Worm (Caenorhabditis elegans) whole organism, young adult: ENCODE data around the gene B0334.20.

Source experiments
- B0035.1 ChIP-seq: sonication (generic microtip); optimal IDR thresholded peaks from 2 replicates; lab custom pipeline; 2016; ENCODE audit warnings: missing genetic modification characterization, mild to moderate bottlenecking, missing compliant biosample characterization, missing genotype, missing genetic modification reagents
- B0261.1 ChIP-seq: sonication (generic microtip); optimal IDR thresholded peaks from 2 replicates; lab custom pipeline; 2016; ENCODE audit warnings: mild to moderate bottlenecking, missing genetic modification characterization, moderate library complexity, missing compliant biosample characterization
- B0336.3 ChIP-seq: fragments of 200-800 bp; sonication (Bioruptor generic); IDR thresholded peaks from 2 replicates; pipeline ENCODE4 v1.3.6; 2022; ENCODE audit warnings: missing genetic modification characterization, missing compliant biosample characterization
- C06A6.2 ChIP-seq: fragments of 200-800 bp; sonication (Bioruptor generic); conservative IDR thresholded peaks from 2 replicates; pipeline ENCODE4 v1.3.6; 2022; ENCODE audit warnings: missing genetic modification characterization, missing compliant biosample characterization
- C17E4.6 ChIP-seq: fragments of 200-800 bp; sonication (Bioruptor generic); IDR thresholded peaks from 2 replicates; pipeline ENCODE4 v1.3.6; 2022; ENCODE audit warnings: missing genetic modification reagents, missing genetic modification characterization, missing compliant biosample characterization
- D2030.7 ChIP-seq: fragments of 200-800 bp; sonication (Bioruptor generic); IDR thresholded peaks from 2 replicates; pipeline ENCODE4 v1.3.6; 2022; ENCODE audit warnings: missing genetic modification reagents, missing genetic modification characterization, missing compliant biosample characterization
- F22D6.2 ChIP-seq: sonication (generic microtip); optimal IDR thresholded peaks from 2 replicates; lab custom pipeline; 2016; ENCODE audit warnings: mild to moderate bottlenecking, missing genetic modification characterization, missing compliant biosample characterization
- F52B5.7 ChIP-seq: sonication (generic microtip); optimal IDR thresholded peaks from 2 replicates; lab custom pipeline; 2016; ENCODE audit warnings: mild to moderate bottlenecking, missing genetic modification characterization, missing compliant biosample characterization
- K11D2.4 ChIP-seq: fragments of 200-800 bp; sonication (Bioruptor generic); IDR thresholded peaks from 2 replicates; pipeline ENCODE4 v1.3.6; 2022; ENCODE audit warnings: missing genetic modification reagents, missing genetic modification characterization, missing compliant biosample characterization
- K12H6.12 ChIP-seq: fragments of 200-800 bp; sonication (Bioruptor generic); optimal IDR thresholded peaks from 2 replicates; lab custom pipeline; 2018; ENCODE audit warnings: mild to moderate bottlenecking, missing genetic modification characterization, missing compliant biosample characterization
- Y53F4B.3 ChIP-seq: fragments of 200-800 bp; sonication (Bioruptor generic); IDR thresholded peaks from 2 replicates; pipeline ENCODE4 v1.3.6; 2022; ENCODE audit warnings: missing genetic modification reagents, missing genetic modification characterization, missing compliant biosample characterization
- Y56A3A.18 ChIP-seq: fragments of 200-800 bp; sonication (Bioruptor generic); IDR thresholded peaks from 2 replicates; pipeline ENCODE4 v1.3.6; 2022; ENCODE audit warnings: missing genetic modification reagents, missing genetic modification characterization, missing compliant biosample characterization
- Y79H2A.3 ChIP-seq: fragments of 200-800 bp; sonication (Bioruptor generic); conservative IDR thresholded peaks from 2 replicates; pipeline ENCODE4 v1.3.6; 2022; ENCODE audit warnings: missing genetic modification reagents, missing genetic modification characterization, missing compliant biosample characterization
- ZK185.1 ChIP-seq: sonication (generic microtip); optimal IDR thresholded peaks from 2 replicates; lab custom pipeline; 2016; ENCODE audit warnings: mild to moderate bottlenecking, missing genetic modification characterization, missing compliant biosample characterization; ENCODE audit not compliant: poor library complexity, severe bottlenecking
- aptf-2 ChIP-seq: fragments of 200-800 bp; sonication (Bioruptor generic); conservative IDR thresholded peaks from 2 replicates; pipeline ENCODE4 v1.3.6; 2022; ENCODE audit warnings: missing genetic modification reagents, missing genetic modification characterization, missing compliant biosample characterization
- athp-1 ChIP-seq: sonication (generic microtip); optimal IDR thresholded peaks from 2 replicates; lab custom pipeline; 2017; ENCODE audit warnings: mild to moderate bottlenecking, missing genetic modification characterization, missing compliant biosample characterization
- attf-3 ChIP-seq: fragments of 200-800 bp; sonication (Bioruptor generic); conservative IDR thresholded peaks from 2 replicates; pipeline ENCODE4 v1.3.6; 2022; ENCODE audit warnings: missing genetic modification reagents, missing genetic modification characterization, missing compliant biosample characterization
- attf-6 ChIP-seq: fragments of 200-800 bp; sonication (Bioruptor generic); IDR thresholded peaks from 2 replicates; pipeline ENCODE4 v1.3.6; 2022; ENCODE audit warnings: missing genetic modification reagents, missing genetic modification characterization, missing compliant biosample characterization
- ceh-100 ChIP-seq: fragments of 200-800 bp; sonication (Bioruptor generic); IDR thresholded peaks from 2 replicates; pipeline ENCODE4 v1.3.6; 2022; ENCODE audit warnings: missing genetic modification reagents, missing genetic modification characterization, missing compliant biosample characterization
- ceh-27 ChIP-seq: fragments of 200-800 bp; sonication (Bioruptor generic); optimal IDR thresholded peaks from 2 replicates; lab custom pipeline; 2018; ENCODE audit warnings: mild to moderate bottlenecking, missing genetic modification characterization, moderate library complexity, missing compliant biosample characterization
- ceh-58 ChIP-seq: fragments of 200-800 bp; sonication (Bioruptor generic); IDR thresholded peaks from 2 replicates; pipeline ENCODE4 v1.3.6; 2022; ENCODE audit warnings: missing genetic modification characterization, missing compliant biosample characterization
- chd-7 ChIP-seq: sonication (generic microtip); optimal IDR thresholded peaks from 2 replicates; lab custom pipeline; 2016; ENCODE audit warnings: mild to moderate bottlenecking, missing genetic modification characterization, moderate library complexity, missing compliant biosample characterization
- dox-1 ChIP-seq: fragments of 200-800 bp; sonication (Bioruptor generic); IDR thresholded peaks from 2 replicates; pipeline ENCODE4 v1.3.6; 2022; ENCODE audit warnings: missing genetic modification reagents, missing genetic modification characterization, missing compliant biosample characterization
- dpff-1 ChIP-seq: sonication (generic microtip); optimal IDR thresholded peaks from 2 replicates; lab custom pipeline; 2017; ENCODE audit warnings: mild to moderate bottlenecking, missing genetic modification characterization, missing compliant biosample characterization
- egl-44 ChIP-seq: fragments of 200-800 bp; sonication (Bioruptor generic); IDR thresholded peaks from 2 replicates; pipeline ENCODE4 v1.3.6; 2022; ENCODE audit warnings: missing genetic modification reagents, missing genetic modification characterization, missing compliant biosample characterization
- let-607 ChIP-seq, 2 experiments: fragments of 200-800 bp in 1 of 2; sonication (Bioruptor generic) in 1 of 2; sonication (generic microtip) in 1 of 2; optimal IDR thresholded peaks; 2 replicates each; lab custom pipeline; 2016 to 2018; ENCODE audit warnings: mild to moderate bottlenecking in 2 of 2, missing compliant biosample characterization in 2 of 2, missing genetic modification characterization in 2 of 2, moderate library complexity in 2 of 2, missing genotype in 1 of 2
- lin-35 ChIP-seq, 3 experiments: fragments of 150-350 bp in 2 of 3; sonication (generic microtip) in 1 of 3; optimal IDR thresholded peaks; 2 replicates each; lab custom pipeline; 2014 to 2018; ENCODE audit warnings: missing biosample characterization in 3 of 3, missing genetic modification characterization in 3 of 3, missing genetic modification reagents in 3 of 3
- lin-54 ChIP-seq: fragments of 200-800 bp; sonication (Bioruptor generic); optimal IDR thresholded peaks from 2 replicates; lab custom pipeline; 2018; ENCODE audit warnings: mild to moderate bottlenecking, missing genetic modification characterization, missing compliant biosample characterization
- lsl-1 ChIP-seq: fragments of 200-800 bp; sonication (Bioruptor generic); optimal IDR thresholded peaks from 2 replicates; lab custom pipeline; 2018; ENCODE audit warnings: mild to moderate bottlenecking, missing genetic modification characterization, moderate library complexity, missing compliant biosample characterization
- lsy-27 ChIP-seq: sonication (generic microtip); optimal IDR thresholded peaks from 2 replicates; lab custom pipeline; 2017; ENCODE audit warnings: missing genetic modification characterization, mild to moderate bottlenecking, missing compliant biosample characterization, antibody characterized with exemption, missing genotype, borderline replicate concordance; ENCODE audit not compliant: insufficient read depth
- madf-3 ChIP-seq: fragments of 200-800 bp; sonication (Bioruptor generic); IDR thresholded peaks from 2 replicates; pipeline ENCODE4 v1.3.6; 2022; ENCODE audit warnings: missing genetic modification reagents, missing genetic modification characterization, missing compliant biosample characterization
- madf-6 ChIP-seq: fragments of 200-800 bp; sonication (Bioruptor generic); IDR thresholded peaks from 2 replicates; pipeline ENCODE4 v1.3.6; 2022; ENCODE audit warnings: missing genetic modification reagents, missing genetic modification characterization, missing compliant biosample characterization
- pbrm-1 ChIP-seq: fragments of 200-800 bp; sonication (Bioruptor generic); IDR thresholded peaks from 2 replicates; pipeline ENCODE4 v1.3.6; 2022; ENCODE audit warnings: missing genetic modification reagents, missing genetic modification characterization, missing compliant biosample characterization
- pha-4 ChIP-seq: fragments of 150-350 bp; sonication (generic microtip); optimal IDR thresholded peaks from 2 replicates; lab custom pipeline; 2014; ENCODE audit warnings: missing biosample characterization, missing genetic modification reagents, missing genetic modification characterization
- snpc-1.1 ChIP-seq: sonication (generic microtip); optimal IDR thresholded peaks from 2 replicates; lab custom pipeline; 2017; ENCODE audit warnings: missing genetic modification characterization, mild to moderate bottlenecking, missing compliant biosample characterization, antibody characterized with exemption, moderate library complexity, missing genotype, missing genetic modification reagents; ENCODE audit not compliant: insufficient read depth
- snpc-3.4 ChIP-seq: sonication (generic microtip); optimal IDR thresholded peaks from 2 replicates; lab custom pipeline; 2017; ENCODE audit warnings: missing genetic modification characterization, mild to moderate bottlenecking, missing compliant biosample characterization, antibody characterized with exemption, moderate library complexity, missing genotype, missing genetic modification reagents
- sptf-2 ChIP-seq: fragments of 200-800 bp; sonication (Bioruptor generic); optimal IDR thresholded peaks from 2 replicates; lab custom pipeline; 2018; ENCODE audit warnings: mild to moderate bottlenecking, missing genetic modification characterization, missing compliant biosample characterization
- tbp1 ChIP-seq: fragments of 200-800 bp; sonication (Bioruptor generic); optimal IDR thresholded peaks from 2 replicates; lab custom pipeline; 2018; ENCODE audit warnings: mild to moderate bottlenecking, missing genetic modification characterization, missing compliant biosample characterization
- tlf-1 ChIP-seq: fragments of 200-800 bp; sonication (Bioruptor generic); optimal IDR thresholded peaks from 2 replicates; lab custom pipeline; 2018; ENCODE audit warnings: mild to moderate bottlenecking, missing genetic modification characterization, missing compliant biosample characterization
- unc-130 ChIP-seq: sonication (generic microtip); optimal IDR thresholded peaks from 2 replicates; lab custom pipeline; 2016; ENCODE audit warnings: missing genetic modification reagents, missing genetic modification characterization, missing compliant biosample characterization
- xnd-1 ChIP-seq: sonication (generic microtip); optimal IDR thresholded peaks from 2 replicates; lab custom pipeline; 2016; ENCODE audit warnings: missing genotype, missing genetic modification reagents, missing genetic modification characterization, missing compliant biosample characterization
- ztf-18 ChIP-seq: sonication (generic microtip); optimal IDR thresholded peaks from 2 replicates; lab custom pipeline; 2016; ENCODE audit warnings: missing genotype, mild to moderate bottlenecking, missing genetic modification characterization, missing compliant biosample characterization
- ztf-28 ChIP-seq: fragments of 200-800 bp; sonication (Bioruptor generic); IDR thresholded peaks from 2 replicates; pipeline ENCODE4 v1.3.6; 2022; ENCODE audit warnings: missing genetic modification reagents, missing genetic modification characterization, missing compliant biosample characterization

B0334.20 gene

DNA sequence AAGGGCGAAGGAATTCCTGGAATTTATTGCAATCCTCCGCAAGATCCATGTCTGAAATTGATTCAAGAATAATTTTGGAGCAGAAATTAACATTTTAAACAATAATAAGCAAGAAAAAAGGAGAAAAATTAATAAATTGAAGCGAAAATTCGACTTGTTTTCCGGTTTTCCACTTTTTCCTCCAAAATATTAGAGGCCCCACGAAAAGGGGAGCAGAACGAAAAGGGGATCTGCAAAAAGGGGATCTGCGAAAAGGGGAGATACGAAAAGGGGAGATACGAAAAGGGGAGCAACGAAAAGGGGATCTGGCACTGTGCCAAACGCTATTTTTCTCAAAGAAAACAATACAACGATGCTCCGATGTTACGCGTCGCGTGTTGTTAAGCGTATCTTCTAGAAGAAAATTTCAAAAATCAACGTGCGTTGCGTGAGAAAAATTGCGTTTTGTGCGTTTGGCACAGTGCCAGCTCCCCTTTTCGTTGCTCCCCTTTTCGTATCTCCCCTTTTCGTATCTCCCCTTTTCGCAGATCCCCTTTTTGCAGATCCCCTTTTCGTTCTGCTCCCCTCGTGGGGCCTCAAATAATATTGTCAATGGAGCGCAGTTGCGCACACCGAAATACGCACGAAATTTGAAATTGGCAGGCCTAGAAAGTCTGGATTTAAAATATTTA, 34.3 kb upstream of the B0334.20 start, which contains the start of gene Y62F5A.12 (continued):
- peak; percentile 98 for TF ChIP-seq ztf-28 (GFP tag; lab: Robert Waterston, UW)
- TF ChIP-seq ztf-18 (tag; lab: Kevin White, UChicago) = peak; percentile 86
- TF ChIP-seq Y53F4B.3 (GFP tag; lab: Robert Waterston, UW) = peak; percentile 93
- TF ChIP-seq C06A6.2 = peak; percentile 82
- TF ChIP-seq F22D6.2 (tag; lab: Kevin White, UChicago) = peak; percentile 54
- peak; percentile 94; the same call in 1 of the 2 replicates for TF ChIP-seq ceh-58 (GFP tag; lab: Robert Waterston, UW)
- TF ChIP-seq F52B5.7 (tag; lab: Kevin White, UChicago) = peak; percentile 65
- peak; percentile 35 for TF ChIP-seq B0035.1
- peak; percentile 67 for TF ChIP-seq C17E4.6
- TF ChIP-seq lin-54 (GFP tag; lab: Kevin White, UChicago) = peak; percentile 92
- TF ChIP-seq K12H6.12 (tag; lab: Kevin White, UChicago) = peak; percentile 87
- TF ChIP-seq egl-44 (GFP tag; lab: Robert Waterston, UW) = peak; percentile 86; the same call in 1 of the 2 replicates
- peak; percentile 85 for TF ChIP-seq attf-3 (GFP tag; lab: Robert Waterston, UW)
- peak; percentile 96 for TF ChIP-seq pbrm-1 (GFP tag; lab: Robert Waterston, UW)
- peak; percentile 20 for TF ChIP-seq B0261.1 (tag; lab: Kevin White, UChicago)
- peak; percentile 93 for TF ChIP-seq madf-3 (GFP tag; lab: Robert Waterston, UW)
- TF ChIP-seq ZK185.1 (tag; lab: Kevin White, UChicago) = peak; percentile 71
- TF ChIP-seq K11D2.4 = peak; percentile 95
- TF ChIP-seq lsl-1 (GFP tag; lab: Kevin White, UChicago) = peak; percentile 78
- peak; percentile 53 for TF ChIP-seq xnd-1 (tag; lab: Kevin White, UChicago)
- peak; percentile 68 for TF ChIP-seq tlf-1 (GFP tag; lab: Kevin White, UChicago)
- TF ChIP-seq attf-6 (GFP tag; lab: Robert Waterston, UW) = peak; percentile 74
- TF ChIP-seq chd-7 (tag; lab: Kevin White, UChicago) = peak; percentile 63
- peak; percentile 96 for TF ChIP-seq aptf-2 (GFP tag; lab: Robert Waterston, UW)
- peak; percentile 78 for TF ChIP-seq B0336.3
- peak; percentile 88 for TF ChIP-seq athp-1 (tag; lab: Kevin White, UChicago)
- TF ChIP-seq ceh-27 (GFP tag; lab: Kevin White, UChicago) = peak; percentile 93
- TF ChIP-seq Y56A3A.18 (GFP tag; lab: Robert Waterston, UW) = 0 out of 2 replicates have a peak, but pooled peaks have one; percentile 67
- TF ChIP-seq D2030.7 (GFP tag; lab: Robert Waterston, UW) = peak; percentile 99
- TF ChIP-seq snpc-3.4 (tag; lab: Kevin White, UChicago) = peak; percentile 58

DNA sequence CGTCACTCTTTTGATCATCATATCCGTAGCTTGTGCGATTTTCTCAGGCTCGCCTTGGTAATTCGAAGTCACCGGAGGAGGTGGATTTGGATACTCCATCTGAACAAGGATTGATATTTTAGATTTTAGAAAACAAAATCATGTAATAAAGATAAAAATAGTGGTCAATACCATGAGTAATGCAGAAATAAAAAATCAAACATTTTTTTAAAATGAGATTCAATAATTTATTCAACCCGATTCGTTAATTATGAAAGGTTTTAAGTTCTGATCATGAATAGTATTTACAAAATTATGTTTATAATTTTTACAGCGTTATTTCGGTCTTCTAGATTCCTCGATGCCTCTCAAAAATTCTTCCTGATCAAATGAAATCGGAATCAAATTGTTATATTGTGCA, 33.5 kb upstream of the B0334.20 start, which contains the start of gene mdt-8:
TSS of gene mdt-8 (minus strand) at position 101 of the 400 bp plus-strand sequence.
- TF ChIP-seq madf-6 (GFP tag; lab: Robert Waterston, UW) (peak; percentile 39; the same call in 1 of the 2 replicates), sptf-2 (GFP tag; lab: Kevin White, UChicago) (no peak), ceh-100 (GFP tag; lab: Robert Waterston, UW) (0 out of 2 replicates have a peak, but pooled peaks have one; percentile 13)

DNA sequence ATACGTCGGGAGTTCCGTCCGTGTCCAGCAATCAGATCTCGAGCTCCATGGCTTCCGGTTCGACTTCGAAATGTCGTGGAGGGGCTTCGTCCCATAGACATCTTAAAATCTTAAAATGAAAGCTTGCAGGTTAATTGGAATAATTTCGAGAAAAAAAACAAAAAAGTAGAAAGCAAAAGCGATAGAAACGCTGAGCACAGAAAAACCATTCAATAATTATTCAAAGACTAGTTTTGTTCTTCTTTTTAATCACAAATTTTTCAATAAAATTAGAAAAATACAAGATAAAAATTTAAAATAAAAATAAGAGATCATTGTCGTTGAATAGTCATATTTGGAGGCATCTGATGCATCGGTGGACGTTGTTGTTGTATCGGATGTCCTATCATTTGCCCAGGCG, 26.7 kb upstream of the B0334.20 start, which contains the start of gene age-1:
TSS of gene age-1 (minus strand) at position 101 of the 400 bp plus-strand sequence.
- TF ChIP-seq lin-35 (GFP tag; optimal IDR thresholded peaks at IDR 0.05; lab: Kevin White, UChicago) = no peak
- TF ChIP-seq lsy-27 (tag; lab: Kevin White, UChicago) = no peak
- TF ChIP-seq unc-130 (GFP tag; lab: Kevin White, UChicago) = no peak
- TF ChIP-seq Y79H2A.3 = no peak
- TF ChIP-seq aptf-2 (GFP tag; lab: Robert Waterston, UW) = no peak
- no peak for TF ChIP-seq let-607 (tag; optimal IDR thresholded peaks at IDR 0.05; lab: Kevin White, UChicago)
- no peak for TF ChIP-seq sptf-2 (GFP tag; lab: Kevin White, UChicago)
- no peak for TF ChIP-seq dox-1 (GFP tag; lab: Robert Waterston, UW)
- no peak for TF ChIP-seq snpc-1.1 (tag; lab: Kevin White, UChicago)
- TF ChIP-seq ceh-58 (GFP tag; lab: Robert Waterston, UW) = no peak
- TF ChIP-seq tlf-1 (GFP tag; lab: Kevin White, UChicago) = no peak
- no peak for TF ChIP-seq dpff-1 (tag; lab: Kevin White, UChicago)
- no peak for TF ChIP-seq egl-44 (GFP tag; lab: Robert Waterston, UW)
- TF ChIP-seq tbp1 = no peak
- TF ChIP-seq attf-3 (GFP tag; lab: Robert Waterston, UW) = no peak
- no peak for TF ChIP-seq pha-4 (tag; lab: Kevin White, UChicago)
